Fruit fly (Drosophila melanogaster) whole organism, embryonic: Measurements from ENCODE around the gene mei-P22.

Experiments used
- Abd-B ChIP-seq: fragments of 200-800 bp; sonication (Bioruptor generic); optimal IDR thresholded peaks from 2 replicates; lab custom pipeline; 2018; ENCODE audit warnings: missing biosample characterization, mild to moderate bottlenecking, missing genetic modification characterization, moderate library complexity
- Blimp-1 ChIP-seq: fragments of 200-800 bp; sonication (Bioruptor generic); optimal IDR thresholded peaks from 3 replicates; lab custom pipeline; 2018; ENCODE audit warnings: missing biosample characterization, missing genetic modification characterization, mild to moderate bottlenecking, moderate library complexity, missing genetic modification reagents
- CG10147 ChIP-seq: fragments of 200-800 bp; sonication (Bioruptor generic); optimal IDR thresholded peaks from 2 replicates; lab custom pipeline; 2019; ENCODE audit warnings: missing biosample characterization, mild to moderate bottlenecking, missing genetic modification characterization, moderate library complexity
- CG10366 ChIP-seq: fragments of 200-800 bp; sonication (Bioruptor generic); IDR thresholded peaks from 2 replicates; pipeline ENCODE4 v1.3.6; 2022; ENCODE audit warnings: missing biosample characterization, missing genetic modification characterization
- CG11456 ChIP-seq: fragments of 200-800 bp; sonication (Bioruptor generic); IDR thresholded peaks from 3 replicates; pipeline ENCODE4 v1.3.6; 2022; ENCODE audit warnings: missing biosample characterization, missing genetic modification characterization
- CG11504 ChIP-seq: fragments of 200-800 bp; sonication (Bioruptor generic); optimal IDR thresholded peaks from 3 replicates; lab custom pipeline; 2019; ENCODE audit warnings: missing biosample characterization, mild to moderate bottlenecking, missing genetic modification characterization, moderate library complexity
- CG14441 ChIP-seq: fragments of 200-800 bp; sonication (Bioruptor generic); IDR thresholded peaks from 2 replicates; pipeline ENCODE4 v1.3.6; 2022; ENCODE audit warnings: missing biosample characterization, missing genetic modification characterization
- CG14710 ChIP-seq: fragments of 200-800 bp; sonication (Bioruptor generic); optimal IDR thresholded peaks from 3 replicates; lab custom pipeline; 2019; ENCODE audit warnings: missing biosample characterization, mild to moderate bottlenecking, missing genetic modification characterization, moderate library complexity
- CG15011 ChIP-seq: fragments of 200-800 bp; sonication (Bioruptor generic); optimal IDR thresholded peaks from 3 replicates; lab custom pipeline; 2018; ENCODE audit warnings: missing biosample characterization, mild to moderate bottlenecking, missing genetic modification characterization
- CG18011 ChIP-seq: fragments of 200-800 bp; sonication (Bioruptor generic); optimal IDR thresholded peaks from 2 replicates; lab custom pipeline; 2017; ENCODE audit warnings: missing biosample characterization, missing genetic modification characterization, mild to moderate bottlenecking, moderate library complexity, missing genotype
- CG2120 ChIP-seq: fragments of 200-800 bp; sonication (Bioruptor generic); optimal IDR thresholded peaks from 3 replicates; lab custom pipeline; 2016; ENCODE audit warnings: missing biosample characterization, missing genetic modification characterization
- CG2678 ChIP-seq: fragments of 200-800 bp; sonication (Bioruptor generic); optimal IDR thresholded peaks from 3 replicates; lab custom pipeline; 2019; ENCODE audit warnings: missing biosample characterization, mild to moderate bottlenecking, missing genetic modification characterization, moderate library complexity
- CG31224 ChIP-seq: fragments of 200-800 bp; sonication (Bioruptor generic); IDR thresholded peaks from 2 replicates; pipeline ENCODE4 v1.3.6; 2022; ENCODE audit warnings: missing biosample characterization, missing genetic modification characterization
- CG4617 ChIP-seq: fragments of 200-800 bp; sonication (Bioruptor generic); optimal IDR thresholded peaks from 3 replicates; lab custom pipeline; 2016; ENCODE audit warnings: missing biosample characterization, missing genetic modification characterization, borderline replicate concordance
- CG4730 ChIP-seq: fragments of 200-800 bp; sonication (Bioruptor generic); IDR thresholded peaks from 2 replicates; pipeline ENCODE4 v1.3.6; 2022; ENCODE audit warnings: missing biosample characterization, missing genetic modification characterization
- CG6765 ChIP-seq: fragments of 200-800 bp; sonication (Bioruptor generic); optimal IDR thresholded peaks from 3 replicates; lab custom pipeline; 2017; ENCODE audit warnings: missing biosample characterization, mild to moderate bottlenecking, missing genetic modification characterization
- CG6791 ChIP-seq: fragments of 200-800 bp; sonication (Bioruptor generic); IDR thresholded peaks from 3 replicates; pipeline ENCODE4 v1.3.6; 2022; ENCODE audit warnings: missing biosample characterization, missing genetic modification characterization; ENCODE audit not compliant: partially characterized antibody
- CG7839 ChIP-seq: fragments of 200-800 bp; sonication (Bioruptor generic); optimal IDR thresholded peaks from 3 replicates; lab custom pipeline; 2018; ENCODE audit warnings: missing biosample characterization, mild to moderate bottlenecking, missing genetic modification characterization, moderate library complexity
- CG8359 ChIP-seq: fragments of 200-800 bp; sonication (Bioruptor generic); optimal IDR thresholded peaks from 2 replicates; lab custom pipeline; 2017; ENCODE audit warnings: missing biosample characterization, mild to moderate bottlenecking, missing genetic modification characterization, borderline replicate concordance
- CTCF ChIP-seq: fragments of 200-800 bp; sonication (Bioruptor generic); optimal IDR thresholded peaks from 2 replicates; lab custom pipeline; 2017; ENCODE audit warnings: missing biosample characterization, mild to moderate bottlenecking, missing genetic modification characterization, moderate library complexity
- CrebB ChIP-seq: fragments of 200-800 bp; sonication (Bioruptor generic); optimal IDR thresholded peaks from 3 replicates; lab custom pipeline; 2018; ENCODE audit warnings: missing biosample characterization, mild to moderate bottlenecking, missing genetic modification characterization
- Fer2 ChIP-seq: fragments of 200-800 bp; sonication (Bioruptor generic); optimal IDR thresholded peaks from 2 replicates; lab custom pipeline; 2018; ENCODE audit warnings: missing biosample characterization, mild to moderate bottlenecking, missing genetic modification characterization, moderate library complexity
- HLH54F ChIP-seq: fragments of 200-800 bp; sonication (Bioruptor generic); optimal IDR thresholded peaks from 3 replicates; lab custom pipeline; 2016; ENCODE audit warnings: missing biosample characterization, missing genetic modification characterization
- Hr39 ChIP-seq: fragments of >200 bp; optimal IDR thresholded peaks from 2 replicates; lab custom pipeline; 2017
- Lpt ChIP-seq: fragments of >200 bp; optimal IDR thresholded peaks from 2 replicates; lab custom pipeline; 2018; ENCODE audit warnings: missing biosample characterization, missing genetic modification characterization
- Med ChIP-seq: fragments of 200-800 bp; sonication (Bioruptor generic); peaks from one replicate; lab custom pipeline; 2016; ENCODE audit warnings: missing biosample characterization, missing genetic modification characterization, mild to moderate bottlenecking, inconsistent platforms, moderate library complexity
- Meics ChIP-seq: fragments of 200-800 bp; sonication (Bioruptor generic); optimal IDR thresholded peaks from 2 replicates; lab custom pipeline; 2017; ENCODE audit warnings: missing biosample characterization, mild to moderate bottlenecking, missing genetic modification characterization
- Nf-YA ChIP-seq: fragments of 200-800 bp; sonication (Bioruptor generic); IDR thresholded peaks from 2 replicates; pipeline ENCODE4 v1.3.6; 2022; ENCODE audit warnings: missing biosample characterization, missing genetic modification characterization
- Optix ChIP-seq: fragments of 200-800 bp; sonication (Bioruptor generic); IDR thresholded peaks from 3 replicates; pipeline ENCODE4 v1.3.6; 2022; ENCODE audit warnings: missing biosample characterization, missing genetic modification characterization
- Sry-β ChIP-seq: fragments of 200-800 bp; sonication (Bioruptor generic); optimal IDR thresholded peaks from 2 replicates; lab custom pipeline; 2018; ENCODE audit warnings: missing biosample characterization, mild to moderate bottlenecking, missing genetic modification characterization, moderate library complexity
- Ssrp ChIP-seq: fragments of 200-800 bp; sonication (Bioruptor generic); optimal IDR thresholded peaks from 2 replicates; lab custom pipeline; 2018; ENCODE audit warnings: missing biosample characterization, mild to moderate bottlenecking, missing genetic modification characterization, moderate library complexity
- Stat92E ChIP-seq, 3 experiments: fragments of >200 bp in 2 of 3; fragments of 200-800 bp in 1 of 3; sonication (Bioruptor generic) in 1 of 3; optimal IDR thresholded peaks; 2 replicates each; lab custom pipeline; 2017 to 2019; ENCODE audit warnings: missing biosample characterization in 3 of 3, missing genetic modification characterization in 3 of 3, mild to moderate bottlenecking in 1 of 3, moderate library complexity in 1 of 3
- Xbp1 ChIP-seq: fragments of 200-800 bp; sonication (Bioruptor generic); optimal IDR thresholded peaks from 3 replicates; lab custom pipeline; 2016; ENCODE audit warnings: missing biosample characterization, mild to moderate bottlenecking, missing genetic modification characterization
- chinmo ChIP-seq: fragments of 200-800 bp; sonication (Bioruptor generic); IDR thresholded peaks from 4 replicates; pipeline ENCODE4 v1.3.6; 2022; ENCODE audit warnings: missing biosample characterization, missing genetic modification characterization; ENCODE audit not compliant: partially characterized antibody
- chn ChIP-seq: fragments of 200-800 bp; sonication (Bioruptor generic); optimal IDR thresholded peaks from 2 replicates; lab custom pipeline; 2016; ENCODE audit warnings: missing biosample characterization, missing genetic modification characterization
- ci ChIP-seq: fragments of 200-800 bp; sonication (Bioruptor generic); IDR thresholded peaks from 3 replicates; pipeline ENCODE4 v1.3.6; 2022; ENCODE audit warnings: missing biosample characterization, missing genetic modification characterization
- crol ChIP-seq: fragments of 200-800 bp; sonication (Bioruptor generic); IDR thresholded peaks from 2 replicates; pipeline ENCODE4 v1.3.6; 2022; ENCODE audit warnings: missing biosample characterization, missing genetic modification characterization
- dimm ChIP-seq: fragments of 200-800 bp; sonication (Bioruptor generic); IDR thresholded peaks from 2 replicates; pipeline ENCODE4 v1.3.6; 2022; ENCODE audit warnings: missing biosample characterization, missing genetic modification characterization
- emc ChIP-seq: fragments of 200-800 bp; sonication (Bioruptor generic); optimal IDR thresholded peaks from 2 replicates; lab custom pipeline; 2016; ENCODE audit warnings: missing biosample characterization, missing genetic modification characterization
- fd102C ChIP-seq: fragments of 200-800 bp; sonication (Bioruptor generic); optimal IDR thresholded peaks from 2 replicates; lab custom pipeline; 2018; ENCODE audit warnings: missing biosample characterization, mild to moderate bottlenecking, missing genetic modification characterization, moderate library complexity
- gem ChIP-seq: fragments of 200-800 bp; sonication (Bioruptor generic); optimal IDR thresholded peaks from 2 replicates; lab custom pipeline; 2019; ENCODE audit warnings: missing biosample characterization, mild to moderate bottlenecking, missing genetic modification characterization, moderate library complexity
- gro ChIP-seq: fragments of 200-800 bp; sonication (Bioruptor generic); optimal IDR thresholded peaks from 2 replicates; lab custom pipeline; 2016; ENCODE audit warnings: missing biosample characterization, missing genetic modification characterization
- hbn ChIP-seq: fragments of 200-800 bp; sonication (Bioruptor generic); IDR thresholded peaks from 2 replicates; pipeline ENCODE4 v1.3.6; 2022; ENCODE audit warnings: missing biosample characterization, missing genetic modification characterization; ENCODE audit not compliant: partially characterized antibody
- kni ChIP-seq: fragments of 200-800 bp; sonication (Bioruptor generic); optimal IDR thresholded peaks from 3 replicates; lab custom pipeline; 2017; ENCODE audit warnings: mild to moderate bottlenecking, missing biosample characterization, missing genetic modification reagents, missing genetic modification characterization
- lbe ChIP-seq: fragments of 200-800 bp; sonication (Bioruptor generic); optimal IDR thresholded peaks from 2 replicates; lab custom pipeline; 2016; ENCODE audit warnings: missing biosample characterization, mild to moderate bottlenecking, missing genetic modification characterization
- nerfin-2 ChIP-seq: fragments of 200-800 bp; sonication (Bioruptor generic); IDR thresholded peaks from 2 replicates; pipeline ENCODE4 v1.3.6; 2022; ENCODE audit warnings: missing biosample characterization, missing genetic modification characterization; ENCODE audit not compliant: partially characterized antibody
- nmo ChIP-seq: fragments of 200-800 bp; sonication (Bioruptor generic); optimal IDR thresholded peaks from 2 replicates; lab custom pipeline; 2018; ENCODE audit warnings: missing biosample characterization, mild to moderate bottlenecking, missing genetic modification characterization, moderate library complexity
- ranshi ChIP-seq: fragments of 200-800 bp; sonication (Bioruptor generic); IDR thresholded peaks from 2 replicates; pipeline ENCODE4 v1.3.6; 2022; ENCODE audit warnings: missing biosample characterization, missing genetic modification characterization
- sd ChIP-seq: fragments of 200-800 bp; sonication (Bioruptor generic); optimal IDR thresholded peaks from 3 replicates; lab custom pipeline; 2018; ENCODE audit warnings: missing biosample characterization, mild to moderate bottlenecking, missing genetic modification characterization, moderate library complexity
- slbo ChIP-seq: fragments of 200-800 bp; sonication (Bioruptor generic); IDR thresholded peaks from 2 replicates; pipeline ENCODE4 v1.3.6; 2022; ENCODE audit warnings: missing biosample characterization, missing genetic modification characterization
- tio ChIP-seq: fragments of 200-800 bp; sonication (Bioruptor generic); optimal IDR thresholded peaks from 2 replicates; lab custom pipeline; 2017; ENCODE audit warnings: missing biosample characterization, missing genetic modification characterization, inconsistent platforms

The mei-P22 gene

dm6 chr3L:7258267-7258666 lies 14.1 kb downstream of the mei-P22 start:
- TF ChIP-seq Meics (GFP tag; lab: Kevin White, UChicago) (no peak), CG11504 (tag; lab: Kevin White, UChicago) (no peak), kni (GFP tag; lab: Kevin White, UChicago) (peak; percentile 49), CG7839 (tag; lab: Kevin White, UChicago) (no peak), CG8359 (GFP tag; lab: Kevin White, UChicago) (no peak), CG6765 (GFP tag; lab: Kevin White, UChicago) (no peak), CG18011 (GFP tag; lab: Kevin White, UChicago) (no peak), Xbp1 (GFP tag; lab: Kevin White, UChicago) (no peak), sd (tag; lab: Kevin White, UChicago) (peak; percentile 12), Sry-β (GFP tag; lab: Kevin White, UChicago) (no peak), chinmo (GFP tag; lab: Robert Waterston, UW) (0 out of 4 replicates have a peak, but pooled peaks have one; percentile 38), CG15011 (GFP tag; lab: Kevin White, UChicago) (no peak), Fer2 (tag; lab: Kevin White, UChicago) (no peak), nerfin-2 (GFP tag; lab: Robert Waterston, UW) (no peak), hbn (GFP tag; lab: Robert Waterston, UW) (no peak), CG31224 (peak; percentile 51), CG11456 (GFP tag; lab: Robert Waterston, UW) (0 out of 3 replicates have a peak, but pooled peaks have one; percentile 53), tio (GFP tag; lab: Kevin White, UChicago) (no peak), CG2120 (GFP tag; lab: Kevin White, UChicago) (no peak), CG4730 (GFP tag; lab: Robert Waterston, UW) (no peak), Abd-B (GFP tag; lab: Kevin White, UChicago) (peak; percentile 3), CG10147 (GFP tag; lab: Kevin White, UChicago) (no peak), CG14441 (GFP tag; lab: Robert Waterston, UW) (no peak), emc (GFP tag; lab: Kevin White, UChicago) (no peak), CG6791 (0 out of 3 replicates have a peak, but pooled peaks have one; percentile 15), ci (GFP tag; lab: Robert Waterston, UW) (0 out of 3 replicates have a peak, but pooled peaks have one; percentile 20), crol (peak; percentile 82), chn (no peak), dimm (GFP tag; lab: Robert Waterston, UW) (no peak), Med (peak; percentile 13), Stat92E (GFP tag; optimal IDR thresholded peaks at IDR 0.05; lab: Kevin White, UChicago) (no peak), Hr39 (peak; percentile 80)

dm6 chr3L:7262471-7262870 lies 18.3 kb downstream of the mei-P22 start:
- TF ChIP-seq Nf-YA (GFP tag; lab: Robert Waterston, UW) (no peak), CG4617 (GFP tag; lab: Kevin White, UChicago) (no peak), Optix (GFP tag; lab: Robert Waterston, UW) (no peak), CG2678 (tag; lab: Kevin White, UChicago) (peak; percentile 63), slbo (GFP tag; lab: Robert Waterston, UW) (peak; percentile 23; the same call in 1 of the 2 replicates), Lpt (no peak), CG14710 (tag; lab: Kevin White, UChicago) (no peak), Blimp-1 (GFP tag; lab: Kevin White, UChicago) (peak; percentile 0), CG10366 (no peak), gro (GFP tag; lab: Kevin White, UChicago) (no peak), nmo (peak; percentile 31), ranshi (GFP tag; lab: Robert Waterston, UW) (no peak), lbe (GFP tag; lab: Kevin White, UChicago) (no peak), CrebB (tag; lab: Kevin White, UChicago) (no peak), CG7839 (tag; lab: Kevin White, UChicago) (peak; percentile 59), gem (tag; lab: Kevin White, UChicago) (peak; percentile 48), Ssrp (no peak), HLH54F (GFP tag; lab: Kevin White, UChicago) (no peak), chn (no peak), CTCF (GFP tag; lab: Kevin White, UChicago) (no peak), fd102C (GFP tag; lab: Kevin White, UChicago) (no peak)
